Fruit fly (Drosophila melanogaster) whole organism, embryonic: Measurements from ENCODE around the gene Kaz1-ORFB.
A peak's percentile ranks its signal among the peaks of the same experiment; 100 is the strongest.

ENCODE experiments used
- BEAF-32 ChIP-seq: fragments of 200-800 bp; sonication (Bioruptor generic); optimal IDR thresholded peaks from 3 replicates; lab custom pipeline; 2017; ENCODE audit warnings: missing biosample characterization, missing genetic modification characterization, mild to moderate bottlenecking, moderate library complexity, missing genetic modification reagents
- CG10654 ChIP-seq: fragments of 200-800 bp; sonication (Bioruptor generic); optimal IDR thresholded peaks from 2 replicates; lab custom pipeline; 2016; ENCODE audit warnings: missing biosample characterization, missing genetic modification characterization
- CG11247 ChIP-seq: fragments of 200-800 bp; sonication (Bioruptor generic); IDR thresholded peaks from 2 replicates; pipeline ENCODE4 v1.3.6; 2022; ENCODE audit warnings: missing biosample characterization, missing genetic modification characterization
- CG11398 ChIP-seq: fragments of 200-800 bp; sonication (Bioruptor generic); optimal IDR thresholded peaks from 2 replicates; lab custom pipeline; 2016; ENCODE audit warnings: missing biosample characterization, missing genetic modification characterization
- CG11696 ChIP-seq: fragments of 200-800 bp; sonication (Bioruptor generic); IDR thresholded peaks from 2 replicates; pipeline ENCODE4 v1.3.6; 2022; ENCODE audit warnings: missing biosample characterization, missing genetic modification characterization
- CG12659 ChIP-seq: fragments of 200-800 bp; sonication (Bioruptor generic); optimal IDR thresholded peaks from 3 replicates; lab custom pipeline; 2017; ENCODE audit warnings: mild to moderate bottlenecking, missing biosample characterization, missing genetic modification reagents, missing genetic modification characterization
- CG13296 ChIP-seq: fragments of 200-800 bp; sonication (Bioruptor generic); optimal IDR thresholded peaks from 3 replicates; lab custom pipeline; 2018; ENCODE audit warnings: missing biosample characterization, mild to moderate bottlenecking, missing genetic modification characterization
- CG13894 ChIP-seq: fragments of 200-800 bp; sonication (Bioruptor generic); optimal IDR thresholded peaks from 3 replicates; lab custom pipeline; 2018; ENCODE audit warnings: missing biosample characterization, mild to moderate bottlenecking, missing genetic modification characterization, moderate library complexity
- CG14667 ChIP-seq: fragments of 200-800 bp; sonication (Bioruptor generic); IDR thresholded peaks from 2 replicates; pipeline ENCODE4 v1.3.6; 2022; ENCODE audit warnings: missing biosample characterization, missing genetic modification characterization
- CG15269 ChIP-seq: fragments of 200-800 bp; sonication (Bioruptor generic); optimal IDR thresholded peaks from 2 replicates; lab custom pipeline; 2018; ENCODE audit warnings: missing biosample characterization, mild to moderate bottlenecking, missing genetic modification characterization, moderate library complexity
- CG15514 ChIP-seq: fragments of 200-800 bp; sonication (Bioruptor generic); optimal IDR thresholded peaks from 3 replicates; lab custom pipeline; 2017; ENCODE audit warnings: missing biosample characterization, missing genetic modification characterization, mild to moderate bottlenecking, moderate library complexity, missing genetic modification reagents
- CG16815 ChIP-seq: fragments of 200-800 bp; sonication (Bioruptor generic); optimal IDR thresholded peaks from 3 replicates; lab custom pipeline; 2017; ENCODE audit warnings: missing biosample characterization, mild to moderate bottlenecking, missing genetic modification characterization
- CG17568 ChIP-seq: fragments of 200-800 bp; sonication (Bioruptor generic); optimal IDR thresholded peaks from 2 replicates; lab custom pipeline; 2018; ENCODE audit warnings: missing biosample characterization, mild to moderate bottlenecking, missing genetic modification characterization, moderate library complexity
- CG1792 ChIP-seq: fragments of 200-800 bp; sonication (Bioruptor generic); optimal IDR thresholded peaks from 2 replicates; lab custom pipeline; 2016; ENCODE audit warnings: missing biosample characterization, missing genetic modification characterization
- CG1832 ChIP-seq: fragments of 200-800 bp; sonication (Bioruptor generic); optimal IDR thresholded peaks from 2 replicates; lab custom pipeline; 2017; ENCODE audit warnings: missing biosample characterization, mild to moderate bottlenecking, missing genetic modification characterization, inconsistent platforms
- CG31388 ChIP-seq: fragments of 200-800 bp; sonication (Bioruptor generic); optimal IDR thresholded peaks from 2 replicates; lab custom pipeline; 2016; ENCODE audit warnings: missing biosample characterization, missing genetic modification characterization
- CG32532 ChIP-seq: fragments of 200-800 bp; sonication (Bioruptor generic); IDR thresholded peaks from 2 replicates; pipeline ENCODE4 v1.3.6; 2022; ENCODE audit warnings: missing biosample characterization, missing genetic modification characterization
- CG4854 ChIP-seq: fragments of 200-800 bp; sonication (Bioruptor generic); optimal IDR thresholded peaks from 2 replicates; lab custom pipeline; 2016; ENCODE audit warnings: missing biosample characterization, missing genetic modification characterization, inconsistent platforms
- CG7271 ChIP-seq: fragments of 200-800 bp; sonication (Bioruptor generic); optimal IDR thresholded peaks from 2 replicates; lab custom pipeline; 2018; ENCODE audit warnings: missing biosample characterization, mild to moderate bottlenecking, missing genetic modification characterization, moderate library complexity
- CG9797 ChIP-seq: fragments of 200-800 bp; sonication (Bioruptor generic); optimal IDR thresholded peaks from 3 replicates; lab custom pipeline; 2018; ENCODE audit warnings: missing biosample characterization, mild to moderate bottlenecking, missing genetic modification characterization
- CrebB ChIP-seq: fragments of 200-800 bp; sonication (Bioruptor generic); optimal IDR thresholded peaks from 3 replicates; lab custom pipeline; 2018; ENCODE audit warnings: missing biosample characterization, mild to moderate bottlenecking, missing genetic modification characterization
- D ChIP-seq, 2 experiments: fragments of 200-800 bp in 1 of 2; fragments of >200 bp in 1 of 2; sonication (Bioruptor generic) in 1 of 2; optimal IDR thresholded peaks; 2 replicates in 1 of 2; 3 replicates in 1 of 2; lab custom pipeline; 2017; ENCODE audit warnings: mild to moderate bottlenecking in 1 of 2, missing biosample characterization in 1 of 2, missing genetic modification characterization in 1 of 2, missing genetic modification reagents in 1 of 2
- Drgx ChIP-seq: fragments of 200-800 bp; sonication (Bioruptor generic); IDR thresholded peaks from 2 replicates; pipeline ENCODE4 v1.3.6; 2022; ENCODE audit warnings: missing biosample characterization, missing genetic modification characterization
- Elba2 ChIP-seq: fragments of 200-800 bp; sonication (Bioruptor generic); optimal IDR thresholded peaks from 3 replicates; lab custom pipeline; 2016; ENCODE audit warnings: missing biosample characterization, missing genetic modification characterization
- Fer3 ChIP-seq: fragments of 200-800 bp; sonication (Bioruptor generic); optimal IDR thresholded peaks from 2 replicates; lab custom pipeline; 2018; ENCODE audit warnings: missing biosample characterization, mild to moderate bottlenecking, missing genetic modification characterization, moderate library complexity
- Kr ChIP-seq: fragments of 200-800 bp; sonication (Bioruptor generic); optimal IDR thresholded peaks from 2 replicates; lab custom pipeline; 2017; ENCODE audit warnings: missing biosample characterization, mild to moderate bottlenecking, missing genetic modification characterization
- Lpt ChIP-seq: fragments of >200 bp; optimal IDR thresholded peaks from 2 replicates; lab custom pipeline; 2018; ENCODE audit warnings: missing biosample characterization, missing genetic modification characterization
- Oaz ChIP-seq: fragments of 200-800 bp; sonication (Bioruptor generic); IDR thresholded peaks from 2 replicates; pipeline ENCODE4 v1.3.6; 2022; ENCODE audit warnings: missing biosample characterization, missing genetic modification characterization
- Side ChIP-seq: fragments of 200-800 bp; sonication (Bioruptor generic); optimal IDR thresholded peaks from 2 replicates; lab custom pipeline; 2016; ENCODE audit warnings: missing biosample characterization, missing genetic modification characterization
- Six4 ChIP-seq: fragments of 200-800 bp; sonication (Bioruptor generic); optimal IDR thresholded peaks from 2 replicates; lab custom pipeline; 2016; ENCODE audit warnings: missing biosample characterization, missing genetic modification characterization
- Xbp1 ChIP-seq: fragments of 200-800 bp; sonication (Bioruptor generic); optimal IDR thresholded peaks from 3 replicates; lab custom pipeline; 2016; ENCODE audit warnings: missing biosample characterization, mild to moderate bottlenecking, missing genetic modification characterization
- abd-A ChIP-seq: fragments of 200-800 bp; sonication (Bioruptor generic); optimal IDR thresholded peaks from 3 replicates; lab custom pipeline; 2019; ENCODE audit warnings: missing biosample characterization, mild to moderate bottlenecking, missing genetic modification characterization, moderate library complexity
- ap ChIP-seq: fragments of 200-800 bp; sonication (Bioruptor generic); IDR thresholded peaks from 2 replicates; pipeline ENCODE4 v1.3.6; 2022; ENCODE audit warnings: missing biosample characterization, missing genetic modification characterization
- ash1 ChIP-seq: fragments of 200-800 bp; sonication (Bioruptor generic); optimal IDR thresholded peaks from 2 replicates; lab custom pipeline; 2018; ENCODE audit warnings: missing biosample characterization, mild to moderate bottlenecking, missing genetic modification characterization
- cg ChIP-seq: fragments of 200-800 bp; sonication (Bioruptor generic); optimal IDR thresholded peaks from 3 replicates; lab custom pipeline; 2019; ENCODE audit warnings: missing biosample characterization, mild to moderate bottlenecking, missing genetic modification characterization, moderate library complexity
- dan ChIP-seq: fragments of 200-800 bp; sonication (Bioruptor generic); IDR thresholded peaks from 2 replicates; pipeline ENCODE4 v1.3.6; 2022; ENCODE audit warnings: missing biosample characterization, missing genetic modification characterization
- esg ChIP-seq: fragments of 200-800 bp; sonication (Bioruptor generic); conservative IDR thresholded peaks from 2 replicates; pipeline ENCODE4 v1.3.6; 2022; ENCODE audit warnings: missing biosample characterization, missing genetic modification characterization
- ewg ChIP-seq: fragments of 200-800 bp; sonication (Bioruptor generic); optimal IDR thresholded peaks from 3 replicates; lab custom pipeline; 2017; ENCODE audit warnings: mild to moderate bottlenecking, missing biosample characterization, missing genetic modification reagents, missing genetic modification characterization
- gem ChIP-seq: fragments of 200-800 bp; sonication (Bioruptor generic); optimal IDR thresholded peaks from 2 replicates; lab custom pipeline; 2019; ENCODE audit warnings: missing biosample characterization, mild to moderate bottlenecking, missing genetic modification characterization, moderate library complexity
- ken ChIP-seq: fragments of 200-800 bp; sonication (Bioruptor generic); IDR thresholded peaks from 3 replicates; pipeline ENCODE4 v1.3.6; 2022; ENCODE audit warnings: missing biosample characterization, missing genetic modification characterization
- nau ChIP-seq: fragments of 200-800 bp; sonication (Bioruptor generic); optimal IDR thresholded peaks from 3 replicates; lab custom pipeline; 2017; ENCODE audit warnings: missing biosample characterization, mild to moderate bottlenecking, missing genetic modification characterization, missing genetic modification reagents
- otp ChIP-seq: fragments of 200-800 bp; sonication (Bioruptor generic); IDR thresholded peaks from 3 replicates; pipeline ENCODE4, ENCODE4 v1.3.6; 2022; ENCODE audit warnings: missing biosample characterization, missing genetic modification characterization
- pan ChIP-seq, 4 experiments: fragments of >200 bp in 3 of 4; fragments of 200-800 bp in 1 of 4; sonication (Bioruptor generic) in 1 of 4; optimal IDR thresholded peaks in 3 of 4; IDR thresholded peaks in 1 of 4; 2 replicates each; pipeline versions ENCODE4 v1.3.6 to Lab custom; 2017 to 2022; ENCODE audit warnings: missing biosample characterization in 2 of 4, missing genetic modification characterization in 2 of 4, mixed read lengths in 1 of 4
- prd ChIP-seq, 3 experiments: fragments of >200 bp in 2 of 3; fragments of 200-800 bp in 1 of 3; sonication (Bioruptor generic) in 1 of 3; optimal IDR thresholded peaks in 2 of 3; IDR thresholded peaks in 1 of 3; 2 replicates in 2 of 3; 3 replicates in 1 of 3; pipeline versions ENCODE4 v1.3.6 to Lab custom; 2017 to 2022; ENCODE audit warnings: missing biosample characterization in 1 of 3, missing genetic modification characterization in 1 of 3
- pzg ChIP-seq: fragments of 200-800 bp; sonication (Bioruptor generic); optimal IDR thresholded peaks from 3 replicates; lab custom pipeline; 2018; ENCODE audit warnings: missing biosample characterization, mild to moderate bottlenecking, missing genetic modification characterization, moderate library complexity
- row ChIP-seq: fragments of 200-800 bp; sonication (Bioruptor generic); IDR thresholded peaks from 3 replicates; pipeline ENCODE4 v1.3.6; 2022; ENCODE audit warnings: missing biosample characterization, missing genetic modification characterization
- salm ChIP-seq: fragments of 200-800 bp; sonication (Bioruptor generic); optimal IDR thresholded peaks from 2 replicates; lab custom pipeline; 2018; ENCODE audit warnings: missing biosample characterization, mild to moderate bottlenecking, missing genetic modification characterization
- zen ChIP-seq: fragments of 200-800 bp; sonication (Bioruptor generic); optimal IDR thresholded peaks from 3 replicates; lab custom pipeline; 2018; ENCODE audit warnings: missing biosample characterization, mild to moderate bottlenecking, missing genetic modification characterization, moderate library complexity

Kaz1-ORFB gene

DNA sequence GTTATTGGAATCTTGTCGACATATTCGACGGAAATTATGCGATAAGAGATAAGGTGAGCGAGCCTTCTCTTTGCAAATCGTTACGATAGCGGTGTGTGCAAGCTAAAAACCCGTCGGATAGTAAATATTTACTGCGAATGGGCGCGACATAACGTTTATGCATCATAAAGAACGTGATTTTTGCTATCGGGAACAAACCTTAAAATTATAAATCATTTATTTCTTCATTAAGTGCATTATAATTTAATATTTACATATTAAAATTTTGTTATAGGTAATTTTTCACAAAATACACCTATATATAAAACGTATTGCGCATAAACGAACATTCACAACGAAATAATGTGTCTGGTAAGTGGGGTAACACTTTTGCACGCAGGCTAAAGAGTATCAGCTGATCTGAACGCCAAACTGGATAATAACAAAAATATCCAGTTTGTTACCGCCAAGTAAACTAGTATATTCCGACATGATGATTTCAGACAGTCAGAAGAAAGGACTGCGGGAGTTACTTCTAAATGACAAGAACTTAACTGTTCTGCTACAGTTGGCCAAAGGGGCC lies 10.6 kb upstream of the Kaz1-ORFB start, which contains the start of the genes Gk1 and CG13876 (continued):
- TF ChIP-seq nau (GFP tag; lab: Kevin White, UChicago) (no peak), ash1 (no peak), CG11696 (GFP tag; lab: Robert Waterston, UW) (peak; percentile 88), salm (tag; lab: Kevin White, UChicago) (peak; percentile 96), CG31388 (peak; percentile 59), Fer3 (peak; percentile 97), pzg (GFP tag; lab: Kevin White, UChicago) (peak; percentile 56), CG1832 (GFP tag; lab: Kevin White, UChicago) (no peak), CG4854 (peak; percentile 69), pan (optimal IDR thresholded peaks at IDR 0.05; lab: Kevin White, UChicago) (no peak), pan (GFP tag; optimal IDR thresholded peaks at IDR 0.05 in 1 of 2, IDR thresholded peaks at IDR 0.05 in 1 of 2) (peak in 1 of 2 experiments; percentile 96), CG1792 (GFP tag; lab: Kevin White, UChicago) (no peak), Side (peak; percentile 45), Oaz (GFP tag; lab: Robert Waterston, UW) (peak; percentile 91), CG9797 (GFP tag; lab: Kevin White, UChicago) (peak; percentile 24), CrebB (tag; lab: Kevin White, UChicago) (peak; percentile 96), CG17568 (GFP tag; lab: Kevin White, UChicago) (no peak), prd (optimal IDR thresholded peaks at IDR 0.05; lab: Kevin White, UChicago) (no peak), prd (GFP tag; IDR thresholded peaks at IDR 0.05; lab: Robert Waterston, UW) (peak; percentile 93), otp (GFP tag; lab: Robert Waterston, UW) (peak; percentile 87), BEAF-32 (GFP tag; lab: Kevin White, UChicago) (peak; percentile 37), Elba2 (GFP tag; lab: Kevin White, UChicago) (peak; percentile 58), CG32532 (GFP tag; lab: Robert Waterston, UW) (peak; percentile 97), Xbp1 (GFP tag; lab: Kevin White, UChicago) (peak; percentile 93), CG15269 (tag; lab: Kevin White, UChicago) (peak; percentile 97), abd-A (tag; lab: Kevin White, UChicago) (no peak), CG15514 (GFP tag; lab: Kevin White, UChicago) (peak; percentile 91), gem (peak; percentile 98), CG13894 (tag; lab: Kevin White, UChicago) (peak; percentile 98), row (GFP tag; lab: Robert Waterston, UW) (peak; percentile 96), D (optimal IDR thresholded peaks at IDR 0.05; lab: Kevin White, UChicago) (no peak), D (GFP tag; optimal IDR thresholded peaks at IDR 0.05; lab: Kevin White, UChicago) (peak; percentile 84), CG7271 (peak; percentile 94), ken (peak; percentile 91), CG10654 (GFP tag; lab: Kevin White, UChicago) (peak; percentile 90), dan (GFP tag; lab: Robert Waterston, UW) (no peak), CG13296 (GFP tag; lab: Kevin White, UChicago) (peak; percentile 97), zen (tag; lab: Kevin White, UChicago) (peak; percentile 97), CG11398 (GFP tag; lab: Kevin White, UChicago) (no peak), CG16815 (GFP tag; lab: Kevin White, UChicago) (no peak), esg (peak; percentile 85), Six4 (GFP tag; lab: Kevin White, UChicago) (peak; percentile 86), Lpt (GFP tag; lab: Kevin White, UChicago) (no peak), cg (no peak), CG14667 (GFP tag; lab: Robert Waterston, UW) (peak; percentile 84), CG12659 (peak; percentile 98), CG11247 (peak; percentile 91), Drgx (peak; percentile 97), ap (GFP tag; lab: Robert Waterston, UW) (peak; percentile 89), Kr (GFP tag; lab: Kevin White, UChicago) (no peak), ewg (peak; percentile 81)
